Worm (Caenorhabditis elegans): Measurements from ENCODE around the gene F08F3.1.

Gene F08F3.1

DNA sequence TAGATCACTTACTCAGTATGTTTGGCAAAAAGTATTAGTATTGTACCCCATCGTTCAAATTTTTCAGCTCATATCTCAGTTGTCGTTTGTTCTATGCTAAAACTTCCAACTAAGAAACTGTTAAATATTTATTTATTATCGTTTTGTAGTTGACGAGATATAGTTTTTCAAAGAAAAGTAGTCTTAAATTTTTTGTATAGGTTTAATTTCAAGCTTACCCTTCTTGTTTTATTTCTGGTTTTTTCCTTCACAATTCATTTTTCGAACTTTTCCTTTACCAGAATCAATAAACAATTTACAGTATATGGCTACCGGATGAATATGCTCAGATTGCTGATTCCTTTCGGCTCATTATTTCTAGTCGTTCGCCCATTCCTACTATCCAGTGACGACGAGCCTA is at the start of gene F08F3.1:
TSS of gene F08F3.1 (plus strand) at position 301 of the 400 bp plus-strand sequence.
- TF ChIP-seq unc-62 (GFP tag; optimal IDR thresholded peaks at IDR 0.05), result no peak

DNA sequence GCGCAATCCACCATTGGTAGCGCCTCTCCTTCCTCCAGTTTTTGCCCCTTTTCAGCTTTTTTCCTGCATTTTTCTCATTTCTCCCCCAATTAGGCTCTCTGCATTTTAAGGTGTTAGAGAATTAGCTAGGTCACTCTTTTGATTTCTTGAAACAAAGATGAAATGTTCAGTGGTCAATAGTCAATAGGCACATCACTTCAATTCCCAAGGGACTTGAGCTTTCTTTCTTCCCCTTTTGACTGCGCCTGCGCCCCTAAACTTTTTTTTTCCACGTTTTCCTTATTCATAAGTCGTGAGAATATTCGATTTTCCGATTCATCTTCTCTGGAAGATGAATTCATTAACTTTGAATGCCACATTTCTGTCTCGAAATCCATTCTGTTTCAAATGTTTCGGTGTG is 42.0 kb upstream of the F08F3.1 start:
- TF ChIP-seq unc-62 (GFP tag; optimal IDR thresholded peaks at IDR 0.05), result no peak

DNA sequence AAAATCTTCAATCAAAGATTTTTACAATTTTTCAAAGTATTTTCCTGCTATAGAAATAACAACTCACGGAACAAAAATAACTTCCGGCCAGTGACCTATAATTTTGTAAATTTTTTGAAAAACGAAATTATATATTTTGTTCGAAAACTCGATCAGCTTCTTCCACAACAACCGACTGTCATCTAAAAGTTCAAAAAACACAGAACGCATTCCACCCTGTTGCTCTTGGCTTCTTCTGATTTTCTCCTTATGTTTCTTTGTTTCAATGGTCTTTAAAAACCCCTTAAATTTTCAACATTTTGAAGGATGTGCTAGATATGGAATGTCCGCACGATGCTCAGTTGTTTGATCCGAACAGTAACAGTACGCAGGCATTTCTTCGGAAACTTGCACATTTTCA is 40.9 kb upstream of the F08F3.1 start, which contains the start of gene dmsr-7:
TSS of gene dmsr-7 (plus strand) at position 301 of the 400 bp plus-strand sequence.
- no peak for TF ChIP-seq unc-62 (GFP tag; optimal IDR thresholded peaks at IDR 0.05)

DNA sequence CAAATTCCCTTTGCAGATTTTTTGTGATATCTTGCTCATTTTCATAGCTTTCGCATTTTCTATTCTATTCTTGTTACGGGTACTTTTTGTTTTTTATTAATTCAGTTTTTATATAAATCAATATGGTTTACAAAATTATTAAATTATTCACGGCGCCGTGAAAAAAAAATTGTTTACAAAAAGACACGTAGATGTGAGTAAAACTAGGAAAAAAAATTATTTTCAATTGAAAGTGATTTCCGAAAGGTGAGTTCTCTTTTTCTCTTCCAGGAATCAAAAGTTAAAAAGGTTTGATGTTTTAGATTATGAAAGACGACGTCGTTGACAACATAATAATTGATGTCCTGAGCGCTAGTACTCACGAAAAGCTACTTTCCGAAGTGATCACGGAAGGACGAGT is 37.7 kb upstream of the F08F3.1 start, which contains the start of gene C25A6.1:
TSS of gene C25A6.1 (plus strand) at position 301 of the 400 bp plus-strand sequence.
- TF ChIP-seq unc-62 (GFP tag; optimal IDR thresholded peaks at IDR 0.05), result no peak

DNA sequence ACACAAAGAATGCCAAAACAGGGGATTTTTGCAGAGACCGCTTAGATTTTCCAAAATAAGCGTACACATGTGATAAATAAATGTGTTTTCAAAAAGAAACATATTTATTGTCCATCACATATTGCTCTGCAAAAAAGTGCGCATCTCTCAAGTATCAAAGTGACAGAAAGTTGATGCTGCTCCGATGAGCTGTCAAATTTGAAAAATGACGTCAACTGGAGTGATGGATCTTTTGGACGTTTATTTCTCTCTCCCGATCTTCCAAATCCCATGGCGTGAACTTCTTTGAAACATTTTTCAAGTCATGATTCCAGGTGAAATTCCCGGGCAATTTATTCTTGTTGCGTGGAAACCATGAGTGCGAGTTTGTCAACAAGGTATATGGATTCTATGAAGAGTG is 37.0 kb upstream of the F08F3.1 start:
- TF ChIP-seq unc-62 (GFP tag; optimal IDR thresholded peaks at IDR 0.05), result no peak

DNA sequence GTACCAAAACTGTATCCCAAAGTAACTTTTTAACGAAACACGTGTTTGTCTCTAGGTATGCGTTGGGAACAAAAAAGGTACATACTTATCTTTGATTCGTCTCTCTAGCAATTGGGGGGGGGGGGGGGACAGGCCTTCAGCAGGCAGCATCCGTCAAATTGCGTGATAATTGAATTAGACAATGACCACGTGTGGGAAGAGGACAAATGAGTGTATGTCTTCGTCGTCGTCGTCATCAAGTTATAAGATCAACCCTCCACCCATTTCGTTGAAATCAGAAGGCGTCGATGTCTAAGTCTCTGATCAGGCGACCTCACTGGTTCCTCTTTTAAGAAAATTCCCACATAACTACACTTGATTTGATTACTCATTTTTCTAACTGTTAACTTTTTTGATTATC is 35.3 kb upstream of the F08F3.1 start, which contains the start of gene F08F3.4:
TSS of gene F08F3.4 (plus strand) at position 277 of the 400 bp plus-strand sequence.
- no peak for TF ChIP-seq unc-62 (GFP tag; optimal IDR thresholded peaks at IDR 0.05)

DNA sequence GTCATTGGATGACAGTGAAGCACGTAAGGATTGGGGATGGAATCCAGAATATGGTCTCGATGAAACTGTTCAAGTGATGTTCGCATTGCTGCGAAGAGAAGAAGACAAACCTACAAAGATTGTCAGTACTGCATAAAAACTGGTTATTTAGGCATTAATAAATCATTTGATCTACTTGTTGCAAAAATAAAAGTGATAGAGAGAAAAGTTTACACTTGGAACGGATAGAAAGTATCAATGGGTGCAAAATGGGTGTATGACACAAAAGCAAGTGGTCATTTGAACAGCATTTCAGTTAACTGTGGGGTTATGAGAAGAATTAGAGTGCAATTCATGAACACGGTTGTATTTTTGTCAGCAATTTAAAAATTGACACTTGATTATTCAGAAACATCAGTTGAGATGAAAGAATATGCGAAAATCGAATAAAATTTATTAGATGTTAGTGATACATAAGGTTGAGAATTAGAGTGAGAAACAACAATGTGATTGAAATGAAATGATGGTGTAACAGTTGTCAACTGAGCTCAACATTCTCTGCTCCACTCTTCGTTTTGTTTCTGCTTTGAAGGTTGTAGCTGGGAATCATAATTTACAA is 33.0 kb upstream of the F08F3.1 start, which contains the start of gene F08F3.10:
TSS of gene F08F3.10 (plus strand) at position 548 of the 598 bp plus-strand sequence.
- TF ChIP-seq unc-62 (GFP tag; optimal IDR thresholded peaks at IDR 0.05), result no peak

DNA sequence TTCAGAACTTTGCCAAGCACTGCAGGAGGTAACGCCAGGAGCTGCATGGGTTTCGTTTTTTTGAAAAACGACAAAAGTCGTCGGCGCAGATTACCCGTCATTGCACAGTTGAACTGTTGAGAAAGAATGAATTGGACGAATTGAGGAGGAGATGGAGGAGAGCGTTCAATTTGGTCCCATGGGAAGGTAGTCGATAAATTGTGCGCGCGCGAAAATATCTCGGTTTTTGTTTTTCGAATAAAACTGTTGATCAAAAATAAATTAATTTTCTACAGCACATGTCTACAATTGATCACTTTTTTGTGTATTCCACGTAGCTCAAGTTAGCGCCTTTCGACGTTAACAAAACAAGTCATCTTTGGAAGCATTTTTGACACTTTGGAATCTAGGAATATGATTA is 26.0 kb upstream of the F08F3.1 start, which contains the start of gene F08F3.6:
TSS of gene F08F3.6 (minus strand) at position 153 of the 400 bp plus-strand sequence.
- TF ChIP-seq unc-62 (GFP tag; optimal IDR thresholded peaks at IDR 0.05), result no peak

DNA sequence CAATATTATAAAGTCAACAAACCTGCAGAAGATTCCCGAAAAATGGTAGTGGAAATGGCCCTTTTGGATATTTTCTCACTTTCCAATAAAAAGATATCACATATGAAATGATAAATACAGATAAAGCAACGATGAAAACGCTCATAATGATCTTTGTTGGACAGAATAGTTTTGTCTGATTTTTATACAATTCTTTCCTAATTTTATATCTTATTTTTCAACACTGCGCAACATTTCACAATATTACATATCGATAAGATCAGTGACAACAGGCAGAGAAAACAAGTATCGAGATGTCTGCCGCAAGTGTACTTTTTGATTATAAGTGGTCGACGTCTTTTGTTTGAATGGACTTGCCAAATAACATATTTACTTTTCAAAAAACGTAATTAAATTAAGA is 22.8 kb upstream of the F08F3.1 start, which contains the start of gene cyp-14A5:
TSS of gene cyp-14A5 (minus strand) at position 163 of the 400 bp plus-strand sequence.
- TF ChIP-seq unc-62 (GFP tag; optimal IDR thresholded peaks at IDR 0.05), result no peak

DNA sequence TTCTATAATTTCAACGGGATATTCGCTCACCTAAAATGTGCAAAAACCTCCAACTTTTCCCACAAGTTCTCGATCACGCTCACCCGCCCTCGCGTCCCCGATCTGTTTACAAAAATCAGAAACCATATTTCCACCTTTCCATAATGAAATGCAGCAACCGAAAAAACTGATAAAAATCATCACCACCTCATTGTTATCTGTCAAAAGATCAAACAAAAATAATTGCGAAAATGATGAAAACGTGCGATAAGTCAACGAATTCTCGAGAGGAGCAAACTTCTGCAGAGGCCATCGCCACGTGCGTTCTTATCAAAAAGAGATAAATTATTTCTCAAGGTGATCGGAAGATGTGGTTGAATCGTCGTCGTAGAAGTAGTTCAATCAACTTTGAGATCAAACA is 20.9 kb upstream of the F08F3.1 start:
- TF ChIP-seq unc-62 (GFP tag; optimal IDR thresholded peaks at IDR 0.05), result no peak

DNA sequence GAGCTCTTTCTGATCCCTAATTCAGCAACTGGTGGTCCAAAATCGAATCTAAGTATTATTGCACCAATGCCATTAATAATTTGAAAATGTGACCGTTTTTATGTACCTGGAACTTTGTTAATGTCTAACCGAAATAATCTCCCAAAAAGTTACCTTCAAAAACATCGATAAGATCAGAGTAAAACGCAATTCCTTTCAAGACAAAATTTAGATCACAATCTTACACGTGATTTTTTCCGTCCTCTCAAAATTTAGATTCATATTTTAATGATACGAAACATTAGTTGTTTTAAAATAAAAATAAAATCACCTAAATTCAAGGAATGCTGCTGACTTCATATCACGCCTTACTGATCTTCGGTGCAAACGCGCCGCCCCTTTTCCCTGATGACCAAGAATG is 19.6 kb upstream of the F08F3.1 start:
- TF ChIP-seq unc-62 (GFP tag; optimal IDR thresholded peaks at IDR 0.05), result no peak

DNA sequence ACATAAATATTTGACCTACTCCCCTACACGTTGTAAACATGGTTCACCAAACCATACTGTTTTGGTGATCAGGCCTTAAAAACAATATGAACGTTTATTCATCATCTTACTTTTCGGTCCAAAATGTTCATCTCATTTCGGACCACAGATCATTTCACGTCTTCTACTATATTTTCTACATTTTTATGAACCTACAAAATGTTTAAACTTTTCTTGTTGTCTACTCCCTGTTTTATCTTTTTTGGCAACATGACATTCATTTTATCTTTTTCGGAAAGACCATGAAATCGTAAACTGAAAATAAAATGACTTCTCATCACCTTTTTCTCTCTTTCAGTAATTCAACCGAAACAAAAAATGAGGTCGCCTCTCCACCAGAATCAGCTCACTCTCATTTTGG is 18.1 kb upstream of the F08F3.1 start, which contains the start of gene rhr-1:
TSS of gene rhr-1 (plus strand) at position 301 of the 400 bp plus-strand sequence.
- TF ChIP-seq unc-62 (GFP tag; optimal IDR thresholded peaks at IDR 0.05), result no peak

DNA sequence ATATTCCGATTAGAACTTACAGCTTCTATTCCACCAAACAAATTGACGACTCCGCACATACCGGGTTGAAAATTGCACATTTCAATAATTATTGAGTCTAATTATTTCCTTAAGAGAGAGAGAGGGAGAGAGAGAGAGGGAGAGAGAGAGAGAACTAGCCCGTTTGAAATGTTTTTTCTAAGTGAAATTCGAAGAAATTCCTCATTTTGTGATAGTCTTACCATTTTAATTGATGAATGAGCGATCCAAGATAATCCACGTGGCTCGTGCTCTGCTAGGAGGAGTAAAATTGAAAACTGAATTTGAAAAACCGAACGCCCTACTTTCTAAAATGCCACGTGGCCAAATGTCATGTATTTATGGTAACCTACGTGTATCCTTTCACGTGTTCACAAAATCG is 13.4 kb upstream of the F08F3.1 start, which contains the start of gene F08F3.8:
TSS of gene F08F3.8 (minus strand) at position 101 of the 400 bp plus-strand sequence.
- TF ChIP-seq unc-62 (GFP tag; optimal IDR thresholded peaks at IDR 0.05), result no peak

DNA sequence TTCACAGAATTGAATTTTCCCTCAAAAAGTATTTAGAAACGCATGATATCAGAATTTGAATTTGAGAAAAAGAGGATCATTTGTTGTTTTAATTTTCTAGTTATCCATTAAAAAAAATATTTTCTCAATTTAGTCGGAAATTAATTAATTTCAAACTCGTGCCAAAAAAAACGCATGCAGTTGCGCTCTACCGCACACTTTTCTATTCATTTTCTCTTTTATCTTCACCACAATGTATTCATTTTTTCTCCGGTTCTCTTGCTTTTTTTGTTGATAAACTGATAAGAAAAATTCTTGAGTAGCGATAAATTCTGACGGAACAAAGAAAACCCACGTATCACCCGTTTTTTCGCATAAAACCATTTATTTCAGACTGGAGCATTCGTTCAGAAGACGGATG is 12.9 kb upstream of the F08F3.1 start, which contains the start of gene acl-6:
TSS of gene acl-6 (plus strand) at position 367 of the 400 bp plus-strand sequence.
- no peak for TF ChIP-seq unc-62 (GFP tag; optimal IDR thresholded peaks at IDR 0.05)

DNA sequence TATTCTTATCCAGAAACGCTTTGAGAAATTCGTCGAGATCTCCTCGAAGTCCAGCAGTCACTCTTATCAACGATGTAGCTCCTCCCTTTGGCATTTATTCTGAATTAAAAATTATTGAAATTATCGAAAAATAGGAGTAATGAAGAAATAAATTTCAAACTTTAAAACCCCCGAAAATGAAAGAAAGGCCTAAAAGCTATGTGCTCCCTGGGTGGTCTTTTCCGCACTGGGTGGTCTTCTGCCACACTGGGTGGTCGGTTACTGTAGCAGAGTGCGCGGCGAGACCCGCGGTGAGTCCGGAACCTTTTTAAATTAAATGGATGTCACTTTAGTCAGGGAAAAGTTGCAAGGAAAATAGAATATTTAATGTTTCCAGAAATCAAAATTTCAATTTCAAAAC is 6.9 kb upstream of the F08F3.1 start, which contains the start of gene snpc-1.3:
TSS of gene snpc-1.3 (minus strand) at position 101 of the 400 bp plus-strand sequence.
- TF ChIP-seq unc-62 (GFP tag; optimal IDR thresholded peaks at IDR 0.05), result no peak

DNA sequence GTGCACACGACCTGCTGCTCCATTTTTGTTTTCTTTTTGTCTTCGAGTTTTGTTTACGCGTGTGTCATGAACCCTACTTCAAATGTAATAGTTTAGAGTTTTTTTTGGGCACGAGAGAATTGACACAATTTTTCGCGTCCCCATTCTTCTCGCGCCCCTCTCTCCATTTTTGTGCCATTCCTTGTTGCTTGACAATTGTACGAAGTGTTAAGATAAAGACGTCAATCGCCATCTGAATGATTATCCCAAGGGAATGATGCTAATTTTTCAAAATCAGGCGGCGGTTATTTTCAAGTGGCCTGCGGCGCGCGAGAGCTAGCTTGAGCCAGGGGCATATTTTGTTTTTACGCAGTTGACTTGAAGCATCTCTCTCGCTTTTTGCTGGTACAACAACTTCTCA is 3.6 kb upstream of the F08F3.1 start:
- TF ChIP-seq unc-62 (GFP tag; optimal IDR thresholded peaks at IDR 0.05), result no peak

DNA sequence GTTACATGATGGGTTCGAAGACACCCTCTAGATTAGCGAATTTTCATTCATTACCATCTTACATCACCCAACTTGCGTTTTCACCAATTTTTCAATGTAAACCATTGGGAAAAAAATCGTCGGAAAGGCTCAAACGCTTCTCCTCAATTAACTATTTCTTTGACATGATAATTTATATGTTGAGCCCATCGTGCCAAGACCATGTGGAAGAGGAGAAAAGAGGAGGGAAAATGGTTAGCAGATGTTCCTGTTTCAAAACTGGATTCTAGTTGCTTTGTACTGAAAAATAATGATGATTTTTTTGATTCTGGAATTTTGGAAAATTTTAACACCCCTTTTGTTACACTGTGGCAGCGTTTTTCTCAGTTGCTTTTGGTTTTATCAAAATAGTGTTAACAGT is 1.9 kb upstream of the F08F3.1 start:
- no peak for TF ChIP-seq unc-62 (GFP tag; optimal IDR thresholded peaks at IDR 0.05)
